Worm (Caenorhabditis elegans): ENCODE measurements around the gene F47B7.5.

- TF ChIP-seq rnt-1 (tag; optimal IDR thresholded peaks at IDR 0.05) (no peak), pros-1 (tag; optimal IDR thresholded peaks at IDR 0.05) (no peak)
Measured at ce11 chrX:3764295-3764694, 4.3 kb downstream of the F47B7.5 start, which contains the start of gene F47B7.3.

All from whole organism, late embryonic.